Fruit fly (Drosophila melanogaster) whole organism, embryonic: ENCODE measurements around the gene Pde6.

Experiments used
- CG11456 ChIP-seq: fragments of 200-800 bp; sonication (Bioruptor generic); IDR thresholded peaks from 3 replicates; pipeline ENCODE4 v1.3.6; 2022; ENCODE audit warnings: missing biosample characterization, missing genetic modification characterization
- CG12219 ChIP-seq: fragments of 200-800 bp; sonication (Bioruptor generic); optimal IDR thresholded peaks from 3 replicates; lab custom pipeline; 2018; ENCODE audit warnings: missing biosample characterization, mild to moderate bottlenecking, missing genetic modification characterization
- CG13775 ChIP-seq: fragments of 200-800 bp; sonication (Bioruptor generic); optimal IDR thresholded peaks from 3 replicates; lab custom pipeline; 2017; ENCODE audit warnings: missing biosample characterization, mild to moderate bottlenecking, missing genetic modification characterization
- CG14710 ChIP-seq: fragments of 200-800 bp; sonication (Bioruptor generic); optimal IDR thresholded peaks from 3 replicates; lab custom pipeline; 2019; ENCODE audit warnings: missing biosample characterization, mild to moderate bottlenecking, missing genetic modification characterization, moderate library complexity
- CG14965 ChIP-seq: fragments of 200-800 bp; sonication (Bioruptor generic); optimal IDR thresholded peaks from 2 replicates; lab custom pipeline; 2016; ENCODE audit warnings: missing biosample characterization, missing genetic modification characterization, borderline replicate concordance
- CG17328 ChIP-seq: fragments of 200-800 bp; sonication (Bioruptor generic); IDR thresholded peaks from 2 replicates; pipeline ENCODE4 v1.3.6; 2022; ENCODE audit warnings: missing biosample characterization, missing genetic modification characterization
- CG17568 ChIP-seq: fragments of 200-800 bp; sonication (Bioruptor generic); optimal IDR thresholded peaks from 2 replicates; lab custom pipeline; 2018; ENCODE audit warnings: missing biosample characterization, mild to moderate bottlenecking, missing genetic modification characterization, moderate library complexity
- CG1792 ChIP-seq: fragments of 200-800 bp; sonication (Bioruptor generic); optimal IDR thresholded peaks from 2 replicates; lab custom pipeline; 2016; ENCODE audit warnings: missing biosample characterization, missing genetic modification characterization
- CG18476 ChIP-seq: fragments of 200-800 bp; sonication (Bioruptor generic); optimal IDR thresholded peaks from 2 replicates; lab custom pipeline; 2016; ENCODE audit warnings: missing biosample characterization, mild to moderate bottlenecking, missing genetic modification characterization
- CG2875 ChIP-seq: fragments of 200-800 bp; sonication (Bioruptor generic); optimal IDR thresholded peaks from 2 replicates; lab custom pipeline; 2017; ENCODE audit warnings: missing biosample characterization, mild to moderate bottlenecking, missing genetic modification characterization, missing genetic modification reagents
- CG2889 ChIP-seq: fragments of 200-800 bp; sonication (Bioruptor generic); IDR thresholded peaks from 3 replicates; pipeline ENCODE4 v1.3.6; 2022; ENCODE audit warnings: missing biosample characterization, missing genetic modification characterization
- CG32772 ChIP-seq: fragments of 200-800 bp; sonication (Bioruptor generic); IDR thresholded peaks from 2 replicates; pipeline ENCODE4 v1.3.6; 2022; ENCODE audit warnings: missing biosample characterization, missing genetic modification characterization
- CG4328 ChIP-seq: fragments of 200-800 bp; sonication (Bioruptor generic); optimal IDR thresholded peaks from 3 replicates; lab custom pipeline; 2017; ENCODE audit warnings: missing biosample characterization, missing genetic modification reagents, missing genetic modification characterization
- CG4404 ChIP-seq: fragments of 200-800 bp; sonication (Bioruptor generic); IDR thresholded peaks from 2 replicates; pipeline ENCODE4 v1.3.6; 2022; ENCODE audit warnings: missing biosample characterization, missing genetic modification characterization
- CG7839 ChIP-seq: fragments of 200-800 bp; sonication (Bioruptor generic); optimal IDR thresholded peaks from 3 replicates; lab custom pipeline; 2018; ENCODE audit warnings: missing biosample characterization, mild to moderate bottlenecking, missing genetic modification characterization, moderate library complexity
- CG8359 ChIP-seq: fragments of 200-800 bp; sonication (Bioruptor generic); optimal IDR thresholded peaks from 2 replicates; lab custom pipeline; 2017; ENCODE audit warnings: missing biosample characterization, mild to moderate bottlenecking, missing genetic modification characterization, borderline replicate concordance
- CG8924 ChIP-seq: fragments of 200-800 bp; optimal IDR thresholded peaks from 3 replicates; lab custom pipeline; 2019; ENCODE audit warnings: missing biosample characterization, mild to moderate bottlenecking, missing genetic modification characterization, moderate library complexity
- Camta ChIP-seq: fragments of 200-800 bp; sonication (Bioruptor generic); optimal IDR thresholded peaks from 2 replicates; lab custom pipeline; 2016; ENCODE audit warnings: missing biosample characterization, missing genetic modification characterization
- CoRest ChIP-seq: fragments of 200-800 bp; sonication (Bioruptor generic); optimal IDR thresholded peaks from 3 replicates; lab custom pipeline; 2018; ENCODE audit warnings: missing biosample characterization, mild to moderate bottlenecking, missing genetic modification characterization, moderate library complexity
- CrebB ChIP-seq: fragments of 200-800 bp; sonication (Bioruptor generic); optimal IDR thresholded peaks from 3 replicates; lab custom pipeline; 2018; ENCODE audit warnings: missing biosample characterization, mild to moderate bottlenecking, missing genetic modification characterization
- Dad ChIP-seq: fragments of 200-800 bp; sonication (Bioruptor generic); optimal IDR thresholded peaks from 3 replicates; lab custom pipeline; 2016; ENCODE audit warnings: missing biosample characterization, missing genetic modification characterization
- E2f1 ChIP-seq: fragments of 200-800 bp; sonication (Bioruptor generic); IDR thresholded peaks from 2 replicates; pipeline ENCODE4 v1.3.6; 2022; ENCODE audit warnings: missing biosample characterization, missing genetic modification characterization
- E2f2 ChIP-seq: fragments of 200-800 bp; sonication (Bioruptor generic); IDR thresholded peaks from 2 replicates; pipeline ENCODE4 v1.3.6; 2022; ENCODE audit warnings: missing biosample characterization, missing genetic modification characterization
- Elba2 ChIP-seq: fragments of 200-800 bp; sonication (Bioruptor generic); optimal IDR thresholded peaks from 3 replicates; lab custom pipeline; 2016; ENCODE audit warnings: missing biosample characterization, missing genetic modification characterization
- HmgZ ChIP-seq: fragments of 200-800 bp; sonication (Bioruptor generic); optimal IDR thresholded peaks from 2 replicates; lab custom pipeline; 2018; ENCODE audit warnings: missing biosample characterization, mild to moderate bottlenecking, missing genetic modification characterization
- Lpt ChIP-seq: fragments of >200 bp; optimal IDR thresholded peaks from 2 replicates; lab custom pipeline; 2018; ENCODE audit warnings: missing biosample characterization, missing genetic modification characterization
- MBD-R2 ChIP-seq: fragments of 200-800 bp; sonication (Bioruptor generic); IDR thresholded peaks from 2 replicates; pipeline ENCODE4 v1.3.6; 2022; ENCODE audit warnings: missing biosample characterization, missing genetic modification characterization
- Nf-YA ChIP-seq: fragments of 200-800 bp; sonication (Bioruptor generic); IDR thresholded peaks from 2 replicates; pipeline ENCODE4 v1.3.6; 2022; ENCODE audit warnings: missing biosample characterization, missing genetic modification characterization
- Ptx1 ChIP-seq: fragments of 200-800 bp; sonication (Bioruptor generic); IDR thresholded peaks from 2 replicates; pipeline ENCODE4 v1.3.6; 2022; ENCODE audit warnings: missing biosample characterization, missing genetic modification characterization
- Ssrp ChIP-seq: fragments of 200-800 bp; sonication (Bioruptor generic); optimal IDR thresholded peaks from 2 replicates; lab custom pipeline; 2018; ENCODE audit warnings: missing biosample characterization, mild to moderate bottlenecking, missing genetic modification characterization, moderate library complexity
- Taf1 ChIP-seq: fragments of 200-800 bp; sonication (Bioruptor generic); IDR thresholded peaks from 2 replicates; pipeline ENCODE4 v1.3.6; 2022; ENCODE audit warnings: missing biosample characterization, missing genetic modification characterization
- Tbp ChIP-seq: fragments of >200 bp; optimal IDR thresholded peaks from 2 replicates; lab custom pipeline; 2018; ENCODE audit warnings: missing biosample characterization, missing genetic modification characterization
- al ChIP-seq: fragments of 200-800 bp; sonication (Bioruptor generic); IDR thresholded peaks from 2 replicates; pipeline ENCODE4 v1.3.6; 2022; ENCODE audit warnings: missing biosample characterization, missing genetic modification characterization
- bsh ChIP-seq, 2 experiments: fragments of 200-800 bp; sonication (Bioruptor generic); optimal IDR thresholded peaks; 2 replicates each; lab custom pipeline; 2017 to 2018; ENCODE audit warnings: mild to moderate bottlenecking in 2 of 2, missing biosample characterization in 2 of 2, missing genetic modification characterization in 2 of 2, moderate library complexity in 1 of 2
- ci ChIP-seq: fragments of 200-800 bp; sonication (Bioruptor generic); IDR thresholded peaks from 3 replicates; pipeline ENCODE4 v1.3.6; 2022; ENCODE audit warnings: missing biosample characterization, missing genetic modification characterization
- crc ChIP-seq: fragments of 200-800 bp; sonication (Bioruptor generic); optimal IDR thresholded peaks from 2 replicates; lab custom pipeline; 2016; ENCODE audit warnings: missing biosample characterization, missing genetic modification characterization
- dimm ChIP-seq: fragments of 200-800 bp; sonication (Bioruptor generic); IDR thresholded peaks from 2 replicates; pipeline ENCODE4 v1.3.6; 2022; ENCODE audit warnings: missing biosample characterization, missing genetic modification characterization
- disco-r ChIP-seq: fragments of 200-800 bp; sonication (Bioruptor generic); optimal IDR thresholded peaks from 2 replicates; lab custom pipeline; 2016; ENCODE audit warnings: missing biosample characterization, missing genetic modification characterization
- emc ChIP-seq: fragments of 200-800 bp; sonication (Bioruptor generic); optimal IDR thresholded peaks from 2 replicates; lab custom pipeline; 2016; ENCODE audit warnings: missing biosample characterization, missing genetic modification characterization
- esg ChIP-seq: fragments of 200-800 bp; sonication (Bioruptor generic); conservative IDR thresholded peaks from 2 replicates; pipeline ENCODE4 v1.3.6; 2022; ENCODE audit warnings: missing biosample characterization, missing genetic modification characterization
- fru ChIP-seq: fragments of >200 bp; optimal IDR thresholded peaks from 2 replicates; lab custom pipeline; 2017
- hbn ChIP-seq: fragments of 200-800 bp; sonication (Bioruptor generic); IDR thresholded peaks from 2 replicates; pipeline ENCODE4 v1.3.6; 2022; ENCODE audit warnings: missing biosample characterization, missing genetic modification characterization; ENCODE audit not compliant: partially characterized antibody
- inv ChIP-seq: fragments of 200-800 bp; sonication (Bioruptor generic); IDR thresholded peaks from 2 replicates; pipeline ENCODE4 v1.3.6; 2022; ENCODE audit warnings: missing biosample characterization, missing genetic modification characterization; ENCODE audit not compliant: partially characterized antibody
- org-1 ChIP-seq: fragments of 200-800 bp; sonication (Bioruptor generic); optimal IDR thresholded peaks from 2 replicates; lab custom pipeline; 2017; ENCODE audit warnings: missing biosample characterization, missing genetic modification characterization
- otp ChIP-seq: fragments of 200-800 bp; sonication (Bioruptor generic); IDR thresholded peaks from 3 replicates; pipeline ENCODE4, ENCODE4 v1.3.6; 2022; ENCODE audit warnings: missing biosample characterization, missing genetic modification characterization
- schlank ChIP-seq: fragments of 200-800 bp; sonication (Bioruptor generic); optimal IDR thresholded peaks from 2 replicates; lab custom pipeline; 2018; ENCODE audit warnings: missing biosample characterization, mild to moderate bottlenecking, missing genetic modification characterization
- seq ChIP-seq: fragments of 200-800 bp; sonication (Bioruptor generic); IDR thresholded peaks from 2 replicates; pipeline ENCODE4 v1.3.6; 2022; ENCODE audit warnings: missing biosample characterization, missing genetic modification characterization
- slbo ChIP-seq: fragments of 200-800 bp; sonication (Bioruptor generic); IDR thresholded peaks from 2 replicates; pipeline ENCODE4 v1.3.6; 2022; ENCODE audit warnings: missing biosample characterization, missing genetic modification characterization
- sna ChIP-seq: fragments of 200-800 bp; sonication (Bioruptor generic); IDR thresholded peaks from 2 replicates; pipeline ENCODE4 v1.3.6; 2022; ENCODE audit warnings: missing biosample characterization, missing genetic modification characterization; ENCODE audit not compliant: partially characterized antibody
- ssp ChIP-seq: fragments of 200-800 bp; sonication (Bioruptor generic); IDR thresholded peaks from 2 replicates; pipeline ENCODE4 v1.3.6; 2022; ENCODE audit warnings: missing biosample characterization, missing genetic modification characterization
- zfh2 ChIP-seq: fragments of 200-800 bp; sonication (Bioruptor generic); optimal IDR thresholded peaks from 2 replicates; lab custom pipeline; 2016; ENCODE audit warnings: missing biosample characterization, missing genetic modification characterization

Gene Pde6

DNA sequence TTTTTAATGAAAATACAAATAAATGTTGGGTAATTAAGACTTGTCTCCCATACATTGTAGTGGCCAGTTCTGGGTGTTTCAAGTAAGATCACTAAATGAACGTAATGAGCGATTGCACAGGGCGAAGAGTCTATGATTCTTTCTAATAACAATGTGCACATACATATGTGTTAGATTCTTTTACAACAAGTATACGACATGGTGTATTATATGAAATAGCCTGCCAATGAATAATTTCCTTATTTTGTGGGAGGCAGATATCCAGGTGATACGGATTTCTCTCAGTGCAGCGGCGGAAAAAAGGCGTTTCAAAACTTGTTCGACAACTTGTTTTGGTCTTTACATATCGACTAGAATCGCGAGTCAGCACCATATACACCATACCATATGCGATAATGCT lies 84.5 kb downstream of the Pde6 start (continued):
- no peak for TF ChIP-seq Dad (GFP tag; lab: Kevin White, UChicago)
- peak; percentile 50 for TF ChIP-seq CoRest (tag; lab: Kevin White, UChicago)
- TF ChIP-seq CrebB (tag; lab: Kevin White, UChicago): no peak
- TF ChIP-seq E2f1 (GFP tag; lab: Robert Waterston, UW): peak; percentile 26; the same call in 1 of the 2 replicates
- TF ChIP-seq hbn (GFP tag; lab: Robert Waterston, UW): no peak
- no peak for TF ChIP-seq Lpt (GFP tag; lab: Kevin White, UChicago)
- no peak for TF ChIP-seq fru
- TF ChIP-seq Tbp (GFP tag; lab: Kevin White, UChicago): no peak
- TF ChIP-seq CG17568 (GFP tag; lab: Kevin White, UChicago): peak; percentile 4
- peak; percentile 59 for TF ChIP-seq CG7839 (tag; lab: Kevin White, UChicago)
- TF ChIP-seq CG14965 (GFP tag; lab: Kevin White, UChicago): no peak
- TF ChIP-seq CG2889: peak; percentile 57; the same call in 2 of the 3 replicates
- peak; percentile 37; the same call in 1 of the 2 replicates for TF ChIP-seq MBD-R2 (GFP tag; lab: Robert Waterston, UW)
- peak; percentile 58 for TF ChIP-seq Ptx1 (GFP tag; lab: Robert Waterston, UW)
- 0 out of 2 replicates have a peak, but pooled peaks have one; percentile 16 for TF ChIP-seq CG32772 (GFP tag; lab: Robert Waterston, UW)
- peak; percentile 25 for TF ChIP-seq HmgZ (tag; lab: Kevin White, UChicago)
- TF ChIP-seq CG13775 (GFP tag; lab: Kevin White, UChicago): peak; percentile 42
- TF ChIP-seq dimm (GFP tag; lab: Robert Waterston, UW): no peak
- TF ChIP-seq CG18476 (GFP tag; lab: Kevin White, UChicago): peak; percentile 10
- peak; percentile 23 for TF ChIP-seq Camta (GFP tag; lab: Kevin White, UChicago)
- peak; percentile 40 for TF ChIP-seq schlank (tag; lab: Kevin White, UChicago)
- TF ChIP-seq ci (GFP tag; lab: Robert Waterston, UW): peak; percentile 62; the same call in 2 of the 3 replicates
- peak; percentile 66; the same call in 1 of the 2 replicates for TF ChIP-seq al
- TF ChIP-seq CG4404 (GFP tag; lab: Robert Waterston, UW): 0 out of 2 replicates have a peak, but pooled peaks have one; percentile 13
- TF ChIP-seq disco-r (GFP tag; lab: Kevin White, UChicago): peak; percentile 34
- no peak for TF ChIP-seq Elba2
- TF ChIP-seq zfh2 (GFP tag; lab: Kevin White, UChicago): peak; percentile 47
- TF ChIP-seq E2f2 (GFP tag; lab: Robert Waterston, UW): peak; percentile 29; the same call in 1 of the 2 replicates
- peak; percentile 51; the same call in 1 of the 2 replicates for TF ChIP-seq Taf1 (GFP tag; lab: Robert Waterston, UW)
- TF ChIP-seq CG2875 (GFP tag; lab: Kevin White, UChicago): no peak
- TF ChIP-seq Ssrp (tag; lab: Kevin White, UChicago): peak; percentile 5
- TF ChIP-seq crc (GFP tag; lab: Kevin White, UChicago): peak; percentile 27
- peak; percentile 46 for TF ChIP-seq CG8359 (GFP tag; lab: Kevin White, UChicago)
- peak; percentile 47; the same call in 1 of the 2 replicates for TF ChIP-seq CG17328 (GFP tag; lab: Robert Waterston, UW)
- peak; percentile 62; the same call in 2 of the 3 replicates for TF ChIP-seq CG11456 (GFP tag; lab: Robert Waterston, UW)
- TF ChIP-seq emc (GFP tag; lab: Kevin White, UChicago): peak; percentile 13
- TF ChIP-seq CG14710 (tag; lab: Kevin White, UChicago): peak; percentile 30
- TF ChIP-seq esg (GFP tag; lab: Robert Waterston, UW): peak; percentile 39; the same call in 1 of the 2 replicates
- TF ChIP-seq seq (GFP tag; lab: Robert Waterston, UW): no peak
- peak; percentile 1 for TF ChIP-seq CG8924
- TF ChIP-seq org-1 (GFP tag; lab: Kevin White, UChicago): peak; percentile 38
- peak; percentile 30 for TF ChIP-seq CG12219 (GFP tag; lab: Kevin White, UChicago)
- no peak for TF ChIP-seq ssp (GFP tag; lab: Robert Waterston, UW)
- TF ChIP-seq slbo: peak; percentile 88
- TF ChIP-seq CG4328 (GFP tag; lab: Kevin White, UChicago): no peak
- TF ChIP-seq otp (GFP tag; lab: Robert Waterston, UW): peak; percentile 16; the same call in 1 of the 3 replicates
- no peak for TF ChIP-seq inv
- TF ChIP-seq bsh (GFP tag; optimal IDR thresholded peaks at IDR 0.05; lab: Kevin White, UChicago): peak; percentile 6 to 63
- TF ChIP-seq sna: no peak
- no peak for TF ChIP-seq Nf-YA (GFP tag; lab: Robert Waterston, UW)
- TF ChIP-seq CG1792 (GFP tag; lab: Kevin White, UChicago): peak; percentile 18
